Worm (Caenorhabditis elegans) whole organism, L3 larva: ENCODE data around the gene daf-42.

Source experiments
- ceh-9 ChIP-seq: sonication (generic microtip); optimal IDR thresholded peaks from 2 replicates; lab custom pipeline; 2018; ENCODE audit warnings: missing biosample characterization, missing genetic modification characterization
- egl-27 ChIP-seq: sonication (generic microtip); optimal IDR thresholded peaks from 4 replicates; lab custom pipeline; 2017; ENCODE audit warnings: missing biosample characterization, missing genetic modification reagents, missing genetic modification characterization
- egl-5 ChIP-seq: fragments of 150-350 bp; optimal IDR thresholded peaks from 2 replicates; lab custom pipeline; 2017; ENCODE audit warnings: missing biosample characterization, missing genetic modification reagents, missing genetic modification characterization, inconsistent platforms
- fkh-2 ChIP-seq: fragments of 150-350 bp; optimal IDR thresholded peaks from 2 replicates; lab custom pipeline; 2014; ENCODE audit warnings: missing biosample characterization, missing genetic modification reagents, missing genetic modification characterization
- nhr-25 ChIP-seq: sonication (generic microtip); optimal IDR thresholded peaks from 2 replicates; lab custom pipeline; 2017; ENCODE audit warnings: missing biosample characterization, missing genetic modification characterization
- nhr-77 ChIP-seq: fragments of 150-350 bp; optimal IDR thresholded peaks from 2 replicates; lab custom pipeline; 2014; ENCODE audit warnings: missing biosample characterization, missing genetic modification characterization
- tbx-2 ChIP-seq: sonication (generic microtip); optimal IDR thresholded peaks from 2 replicates; lab custom pipeline; 2016; ENCODE audit warnings: mild to moderate bottlenecking, missing genetic modification characterization, missing compliant biosample characterization
- zag-1 ChIP-seq: fragments of 150-350 bp; optimal IDR thresholded peaks from 2 replicates; lab custom pipeline; 2014; ENCODE audit warnings: missing biosample characterization, missing genetic modification characterization

DNA sequence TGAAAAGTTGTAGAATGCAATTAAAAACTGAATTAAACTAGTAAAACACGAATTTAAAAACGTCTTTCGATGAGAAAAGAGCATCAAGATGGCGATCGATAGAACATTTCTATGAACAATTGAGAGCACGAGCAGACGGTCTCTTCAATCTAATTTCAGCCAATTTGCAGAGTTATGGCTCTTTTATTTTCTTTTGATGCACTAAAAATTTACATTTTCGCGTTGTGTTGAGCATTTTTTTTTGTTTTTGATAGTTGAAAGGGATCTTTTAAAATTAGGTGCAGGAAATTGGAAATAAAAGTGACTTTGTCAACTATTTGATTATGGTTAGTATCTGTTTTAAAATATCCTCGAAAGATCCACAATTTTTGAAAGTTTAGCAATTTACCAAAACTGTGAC, 37.7 kb downstream of the daf-42 start, which contains the start of gene F42C5.6:
- TF ChIP-seq ceh-9 (no peak), egl-27 (tag; lab: Kevin White, UChicago) (no peak), tbx-2 (tag; lab: Kevin White, UChicago) (no peak), zag-1 (tag; lab: Kevin White, UChicago) (no peak), nhr-77 (tag; lab: Kevin White, UChicago) (no peak), fkh-2 (tag; lab: Kevin White, UChicago) (no peak), nhr-25 (tag; lab: Kevin White, UChicago) (no peak), egl-5 (tag; lab: Kevin White, UChicago) (no peak)
